Fruit fly (Drosophila melanogaster) whole organism, wandering third instar larva: ENCODE measurements around the gene CG3823.

Source experiments
- Abd-B ChIP-seq: fragments of >200 bp; optimal IDR thresholded peaks from 2 replicates; lab custom pipeline; 2017; ENCODE audit warnings: missing biosample characterization, missing genetic modification characterization
- CG32264 ChIP-seq: fragments of 200-800 bp; sonication (Bioruptor generic); optimal IDR thresholded peaks from 2 replicates; lab custom pipeline; 2016; ENCODE audit warnings: missing biosample characterization, missing genetic modification characterization
- CG9705 ChIP-seq: fragments of 200-800 bp; sonication (Bioruptor generic); optimal IDR thresholded peaks from 2 replicates; lab custom pipeline; 2018; ENCODE audit warnings: missing biosample characterization, mild to moderate bottlenecking, missing genetic modification characterization
- CrebA ChIP-seq: fragments of 200-800 bp; sonication (Bioruptor generic); optimal IDR thresholded peaks from 2 replicates; lab custom pipeline; 2016; ENCODE audit warnings: missing biosample characterization, mild to moderate bottlenecking, missing genetic modification characterization, borderline replicate concordance
- Dif ChIP-seq: fragments of 200-275, 200-300 bp; sonication (Bioruptor generic); optimal IDR thresholded peaks from 2 replicates; lab custom pipeline; 2018; ENCODE audit warnings: missing biosample characterization, missing genetic modification characterization; ENCODE audit not compliant: partially characterized antibody
- GATAd ChIP-seq: sonication (Bioruptor generic); optimal IDR thresholded peaks from 2 replicates; lab custom pipeline; 2016; ENCODE audit warnings: missing biosample characterization, missing genetic modification characterization
- HLH106 ChIP-seq: fragments of 200-800 bp; optimal IDR thresholded peaks from 3 replicates; lab custom pipeline; 2019; ENCODE audit warnings: missing biosample characterization, mild to moderate bottlenecking, missing genetic modification characterization, moderate library complexity
- Hnf4 ChIP-seq: fragments of 200-800 bp; sonication (Bioruptor generic); optimal IDR thresholded peaks from 2 replicates; lab custom pipeline; 2016; ENCODE audit warnings: missing biosample characterization, mild to moderate bottlenecking, missing genetic modification characterization
- Hr78 ChIP-seq: fragments of >200 bp; optimal IDR thresholded peaks from 2 replicates; lab custom pipeline; 2017; ENCODE audit warnings: missing biosample characterization, missing genetic modification characterization
- Hr83 ChIP-seq: fragments of 200-300 bp; sonication (Bioruptor generic); optimal IDR thresholded peaks from 2 replicates; lab custom pipeline; 2016; ENCODE audit warnings: missing biosample characterization, mild to moderate bottlenecking, missing genetic modification characterization, moderate library complexity; ENCODE audit not compliant: poor library complexity, severe bottlenecking
- Jra ChIP-seq: sonication (Bioruptor generic); optimal IDR thresholded peaks from 2 replicates; lab custom pipeline; 2016; ENCODE audit warnings: missing biosample characterization, missing genetic modification characterization
- Mio ChIP-seq: sonication (Bioruptor generic); optimal IDR thresholded peaks from 2 replicates; lab custom pipeline; 2016; ENCODE audit warnings: missing biosample characterization, missing genetic modification characterization
- Myc ChIP-seq: fragments of >200 bp; optimal IDR thresholded peaks from 2 replicates; lab custom pipeline; 2017
- N ChIP-seq: fragments of >200 bp; optimal IDR thresholded peaks from 2 replicates; lab custom pipeline; 2018; ENCODE audit warnings: missing biosample characterization, missing external identifiers, missing genetic modification characterization
- OdsH ChIP-seq: fragments of 200-800 bp; sonication (Bioruptor generic); optimal IDR thresholded peaks from 2 replicates; lab custom pipeline; 2016; ENCODE audit warnings: missing biosample characterization, mild to moderate bottlenecking, missing genetic modification characterization
- Rel ChIP-seq, 2 experiments: fragments of 200-800 bp; sonication (Bioruptor generic) in 1 of 2; optimal IDR thresholded peaks; 2 replicates in 1 of 2; 3 replicates in 1 of 2; lab custom pipeline; 2016 to 2019; ENCODE audit warnings: mild to moderate bottlenecking in 2 of 2, missing biosample characterization in 2 of 2, missing genetic modification characterization in 2 of 2, moderate library complexity in 1 of 2
- Sp1 ChIP-seq: fragments of 200-800 bp; sonication (Bioruptor generic); optimal IDR thresholded peaks from 3 replicates; lab custom pipeline; 2019; ENCODE audit warnings: missing biosample characterization, mild to moderate bottlenecking, missing genetic modification characterization, moderate library complexity
- Vsx2 ChIP-seq: fragments of 200-300, 225-300 bp; sonication (Bioruptor generic); optimal IDR thresholded peaks from 2 replicates; lab custom pipeline; 2018; ENCODE audit warnings: missing biosample characterization, missing genetic modification characterization; ENCODE audit not compliant: partially characterized antibody
- br ChIP-seq: fragments of 200-800 bp; sonication (Bioruptor generic); optimal IDR thresholded peaks from 2 replicates; lab custom pipeline; 2016; ENCODE audit warnings: missing biosample characterization, missing genetic modification characterization
- brk ChIP-seq: fragments of 200-800 bp; sonication (Bioruptor generic); optimal IDR thresholded peaks from 2 replicates; lab custom pipeline; 2016; ENCODE audit warnings: missing biosample characterization, mild to moderate bottlenecking, missing genetic modification characterization
- dl ChIP-seq, 2 experiments: fragments of 175-275, 200-275 bp in 1 of 2; fragments of 200-275 bp in 1 of 2; sonication (Bioruptor generic); optimal IDR thresholded peaks; lab custom pipeline; 2018; ENCODE audit warnings: mild to moderate bottlenecking in 2 of 2, missing biosample characterization in 2 of 2, missing genetic modification characterization in 2 of 2, moderate library complexity in 2 of 2; ENCODE audit not compliant: partially characterized antibody in 2 of 2, insufficient read depth in 1 of 2
- dmrt93B ChIP-seq: fragments of 200-800 bp; sonication (Bioruptor generic); optimal IDR thresholded peaks from 2 replicates; lab custom pipeline; 2018; ENCODE audit warnings: missing biosample characterization, mild to moderate bottlenecking, missing genetic modification characterization
- dsf ChIP-seq: sonication (Bioruptor generic); optimal IDR thresholded peaks from 2 replicates; lab custom pipeline; 2016; ENCODE audit warnings: missing biosample characterization, missing genetic modification characterization, borderline replicate concordance
- ey ChIP-seq: fragments of 200-800 bp; sonication (Bioruptor generic); optimal IDR thresholded peaks from 2 replicates; lab custom pipeline; 2016; ENCODE audit warnings: missing biosample characterization, missing genetic modification characterization
- foxo ChIP-seq, 2 experiments: fragments of 200-800 bp; sonication (Bioruptor generic); optimal IDR thresholded peaks; 2 replicates in 1 of 2; 3 replicates in 1 of 2; lab custom pipeline; 2016 to 2017; ENCODE audit warnings: missing biosample characterization in 2 of 2, missing genetic modification characterization in 2 of 2
- fru ChIP-seq: fragments of 200-800 bp; sonication (Bioruptor generic); optimal IDR thresholded peaks from 3 replicates; lab custom pipeline; 2016; ENCODE audit warnings: missing biosample characterization, mild to moderate bottlenecking, missing genetic modification characterization
- h ChIP-seq: fragments of 200-800 bp; sonication (Bioruptor generic); optimal IDR thresholded peaks from 3 replicates; lab custom pipeline; 2016; ENCODE audit warnings: missing biosample characterization, mild to moderate bottlenecking, missing genetic modification characterization
- jim ChIP-seq: fragments of 175-275, 200-325 bp; sonication (Bioruptor generic); optimal IDR thresholded peaks from 2 replicates; lab custom pipeline; 2016; ENCODE audit warnings: missing biosample characterization, mild to moderate bottlenecking, missing genetic modification characterization
- pan ChIP-seq: fragments of >200 bp; optimal IDR thresholded peaks from 2 replicates; lab custom pipeline; 2017
- psq ChIP-seq: fragments of 200-800 bp; sonication (Bioruptor generic); optimal IDR thresholded peaks from 3 replicates; lab custom pipeline; 2017; ENCODE audit warnings: missing biosample characterization, mild to moderate bottlenecking, missing genetic modification characterization, moderate library complexity
- rgr ChIP-seq: fragments of 200-800 bp; sonication (Bioruptor generic); optimal IDR thresholded peaks from 3 replicates; lab custom pipeline; 2016; ENCODE audit warnings: missing biosample characterization, mild to moderate bottlenecking, missing genetic modification characterization
- sage ChIP-seq: fragments of 200-800 bp; sonication (Bioruptor generic); optimal IDR thresholded peaks from 2 replicates; lab custom pipeline; 2016; ENCODE audit warnings: missing biosample characterization, mild to moderate bottlenecking, missing genetic modification characterization
- sv ChIP-seq: fragments of 200-800 bp; sonication (Bioruptor generic); optimal IDR thresholded peaks from 3 replicates; lab custom pipeline; 2016; ENCODE audit warnings: missing biosample characterization, missing genetic modification characterization
- tai ChIP-seq: sonication (Bioruptor generic); optimal IDR thresholded peaks from 2 replicates; lab custom pipeline; 2016; ENCODE audit warnings: missing biosample characterization, missing genetic modification characterization
- usp ChIP-seq: fragments of >200 bp; optimal IDR thresholded peaks from 2 replicates; lab custom pipeline; 2017; ENCODE audit warnings: missing biosample characterization, missing genetic modification characterization
- woc ChIP-seq: sonication (Bioruptor generic); optimal IDR thresholded peaks from 2 replicates; lab custom pipeline; 2016; ENCODE audit warnings: missing biosample characterization, mild to moderate bottlenecking, missing genetic modification characterization

Gene CG3823

dm6 chrX:6278879-6279628, 24.7 kb upstream of the CG3823 start:
- TF ChIP-seq Sp1 = peak; percentile 54
- TF ChIP-seq dmrt93B (GFP tag; lab: Kevin White, UChicago) = no peak
- no peak for TF ChIP-seq dl (GFP tag; optimal IDR thresholded peaks at IDR 0.05; lab: Kevin White, UChicago; ENCODE audit: insufficient read depth in 1 of 2, partially characterized antibody in 2 of 2)
- TF ChIP-seq Mio = no peak
- no peak for TF ChIP-seq Rel (GFP tag; optimal IDR thresholded peaks at IDR 0.05; lab: Kevin White, UChicago)
- TF ChIP-seq Rel (tag; optimal IDR thresholded peaks at IDR 0.05; lab: Kevin White, UChicago) = peak; percentile 98
- no peak for TF ChIP-seq Jra (GFP tag; lab: Kevin White, UChicago)
- peak in 1 of 2 experiments; percentile 24 for TF ChIP-seq foxo (GFP tag; optimal IDR thresholded peaks at IDR 0.05; lab: Kevin White, UChicago)
- TF ChIP-seq Hr83 (GFP tag; lab: Kevin White, UChicago) = peak; percentile 60
- no peak for TF ChIP-seq Vsx2 (GFP tag; lab: Kevin White, UChicago)
- TF ChIP-seq OdsH (GFP tag; lab: Kevin White, UChicago) = peak; percentile 6
- no peak for TF ChIP-seq CG32264
- TF ChIP-seq sage (GFP tag; lab: Kevin White, UChicago) = no peak
- TF ChIP-seq fru (GFP tag; lab: Kevin White, UChicago) = peak; percentile 9
- no peak for TF ChIP-seq HLH106 (tag; lab: Kevin White, UChicago)
- no peak for TF ChIP-seq dsf (GFP tag; lab: Kevin White, UChicago)
- TF ChIP-seq woc (GFP tag; lab: Kevin White, UChicago) = peak; percentile 5
- peak; percentile 11 for TF ChIP-seq sv (GFP tag; lab: Kevin White, UChicago)
- no peak for TF ChIP-seq CrebA (GFP tag; lab: Kevin White, UChicago)
- TF ChIP-seq tai (GFP tag; lab: Kevin White, UChicago) = no peak
- TF ChIP-seq Abd-B (GFP tag; lab: Kevin White, UChicago) = no peak
- no peak for TF ChIP-seq N (GFP tag; lab: Kevin White, UChicago)
- TF ChIP-seq usp (GFP tag; lab: Kevin White, UChicago) = no peak
- TF ChIP-seq pan (lab: Kevin White, UChicago) = no peak
- no peak for TF ChIP-seq GATAd (GFP tag; lab: Kevin White, UChicago)
- TF ChIP-seq CG9705 (GFP tag; lab: Kevin White, UChicago) = no peak
- no peak for TF ChIP-seq Hr78 (GFP tag; lab: Kevin White, UChicago)
- TF ChIP-seq Dif (GFP tag; lab: Kevin White, UChicago) = peak; percentile 12
- TF ChIP-seq Hnf4 = no peak
- peak; percentile 43 for TF ChIP-seq h (GFP tag; lab: Kevin White, UChicago)
- TF ChIP-seq br (GFP tag; lab: Kevin White, UChicago) = peak; percentile 50
- TF ChIP-seq jim = no peak
- peak; percentile 22 for TF ChIP-seq rgr (GFP tag; lab: Kevin White, UChicago)

dm6 chrX:6279629-6280073, 24.1 kb upstream of the CG3823 start, which contains the start of gene Ubi-p5E:
TSS of gene Ubi-p5E (minus strand) at chrX:6279647.
- TF ChIP-seq woc (GFP tag; lab: Kevin White, UChicago) (no peak), Hr83 (GFP tag; lab: Kevin White, UChicago) (peak; percentile 46)

- TF ChIP-seq jim (no peak), Rel (GFP tag; optimal IDR thresholded peaks at IDR 0.05; lab: Kevin White, UChicago) (no peak), Rel (tag; optimal IDR thresholded peaks at IDR 0.05; lab: Kevin White, UChicago) (peak; percentile 43)
- TF ChIP-seq, all 38 proteins: peak for 1
These were observed 20.3 kb upstream of the CG3823 start, which contains the start of gene CG11700 for dm6 chrX:6283470-6283869. TSS of gene CG11700 (minus strand) at chrX:6283575.

- TF ChIP-seq dmrt93B (GFP tag; lab: Kevin White, UChicago) (no peak), Abd-B (GFP tag; lab: Kevin White, UChicago) (no peak), CG32264 (no peak), Hr83 (GFP tag; lab: Kevin White, UChicago) (peak; percentile 1), Hnf4 (no peak), h (GFP tag; lab: Kevin White, UChicago) (peak; percentile 63), foxo (GFP tag; optimal IDR thresholded peaks at IDR 0.05; lab: Kevin White, UChicago) (no peak), psq (peak; percentile 19), woc (GFP tag; lab: Kevin White, UChicago) (no peak), ey (peak; percentile 37), Rel (GFP tag; optimal IDR thresholded peaks at IDR 0.05; lab: Kevin White, UChicago) (no peak), Rel (tag; optimal IDR thresholded peaks at IDR 0.05; lab: Kevin White, UChicago) (peak; percentile 99), Hr78 (GFP tag; lab: Kevin White, UChicago) (no peak), Sp1 (peak; percentile 44), rgr (GFP tag; lab: Kevin White, UChicago) (peak; percentile 68), jim (no peak), GATAd (GFP tag; lab: Kevin White, UChicago) (no peak), Myc (lab: Kevin White, UChicago) (peak; percentile 24), N (GFP tag; lab: Kevin White, UChicago) (no peak), brk (GFP tag; lab: Kevin White, UChicago) (no peak), OdsH (GFP tag; lab: Kevin White, UChicago) (peak; percentile 29), Dif (GFP tag; lab: Kevin White, UChicago) (peak; percentile 22), fru (GFP tag; lab: Kevin White, UChicago) (no peak), dl (GFP tag; optimal IDR thresholded peaks at IDR 0.05; lab: Kevin White, UChicago; ENCODE audit: insufficient read depth in 1 of 2, partially characterized antibody in 2 of 2) (no peak), HLH106 (tag; lab: Kevin White, UChicago) (peak; percentile 41), Vsx2 (GFP tag; lab: Kevin White, UChicago) (no peak), sv (GFP tag; lab: Kevin White, UChicago) (peak; percentile 16), br (GFP tag; lab: Kevin White, UChicago) (no peak), CG9705 (GFP tag; lab: Kevin White, UChicago) (no peak), usp (GFP tag; lab: Kevin White, UChicago) (no peak)
These were observed 15.9 kb upstream of the CG3823 start, which contains the start of the genes Top3beta and wuho for dm6 chrX:6287842-6288241. TSS of gene Top3beta (minus strand) at chrX:6287990. TSS of gene wuho (plus strand) at chrX:6288100.
